Worm (Caenorhabditis elegans): ENCODE measurements around the gene C25D7.16.

Gene C25D7.16

DNA sequence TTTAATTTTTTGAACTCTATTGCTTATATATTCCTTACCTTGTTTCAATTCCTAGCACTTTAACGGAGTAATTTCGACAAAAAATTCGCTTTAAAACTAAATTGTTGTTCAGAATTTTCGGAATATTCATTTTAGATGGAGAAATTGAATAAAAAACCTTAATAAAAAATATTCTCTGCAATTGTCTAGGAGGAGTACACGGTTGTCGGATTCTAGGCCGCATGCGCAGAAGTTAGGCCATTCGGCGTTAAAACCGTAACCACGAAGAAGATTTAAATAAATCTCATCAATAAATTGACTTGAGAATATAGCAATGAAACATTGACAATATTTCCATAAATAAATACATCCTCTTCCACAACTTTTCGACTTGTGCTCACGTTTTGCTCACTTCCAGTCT, 26.3 kb downstream of the C25D7.16 start, which contains the start of the genes C01G10.10 and C01G10.9:
TSS of gene C01G10.10 (minus strand) at position 151 of the 400 bp plus-strand sequence.
TSS of gene C01G10.9 (plus strand) at position 240 of the 400 bp plus-strand sequence.
- TF ChIP-seq ama-1 (optimal IDR thresholded peaks at IDR 0.05) (no peak), nhr-76 (tag; optimal IDR thresholded peaks at IDR 0.05) (no peak), tra-1 (GFP tag; IDR thresholded peaks at IDR 0.05) (no peak), attf-4 (tag; optimal IDR thresholded peaks at IDR 0.05) (no peak), T26A8.4 (GFP tag; IDR thresholded peaks at IDR 0.05) (no peak), nhr-77 (tag; optimal IDR thresholded peaks at IDR 0.05) (no peak), R02D3.7 (tag; optimal IDR thresholded peaks at IDR 0.05) (no peak), pha-4 (GFP tag; IDR thresholded peaks at IDR 0.05) (no peak), pha-4 (tag; optimal IDR thresholded peaks at IDR 0.05) (no peak), saeg-2 (GFP tag; IDR thresholded peaks at IDR 0.05) (no peak), lir-3 (tag; optimal IDR thresholded peaks at IDR 0.05) (no peak), egl-27 (tag; optimal IDR thresholded peaks at IDR 0.05) (no peak), php-3 (GFP tag; IDR thresholded peaks at IDR 0.05) (no peak), fkh-10 (GFP tag; optimal IDR thresholded peaks at IDR 0.05) (no peak), nhr-6 (tag; optimal IDR thresholded peaks at IDR 0.05) (peak; percentile 69), arid-1 (GFP tag; conservative IDR thresholded peaks at IDR 0.05) (no peak), tag-97 (GFP tag; IDR thresholded peaks at IDR 0.05) (no peak), dmd-9 (GFP tag; IDR thresholded peaks at IDR 0.05) (peak; percentile 58; the same call in 1 of the 2 replicates), skn-1 (tag; optimal IDR thresholded peaks at IDR 0.05) (no peak), lin-29 (GFP tag; IDR thresholded peaks at IDR 0.05) (no peak), ceh-82 (tag; optimal IDR thresholded peaks at IDR 0.05) (no peak), mxl-2 (GFP tag; conservative IDR thresholded peaks at IDR 0.05) (no peak), cey-2 (tag; optimal IDR thresholded peaks at IDR 0.05; ENCODE audit: borderline replicate concordance, insufficient read depth) (no peak), ces-1 (GFP tag; optimal IDR thresholded peaks at IDR 0.05) (no peak), nhr-237 (tag; optimal IDR thresholded peaks at IDR 0.05) (no peak), dmd-6 (GFP tag; IDR thresholded peaks at IDR 0.05) (peak; percentile 64), lin-15B (tag; optimal IDR thresholded peaks at IDR 0.05) (no peak), lin-39 (tag; optimal IDR thresholded peaks at IDR 0.05) (no peak), nhr-102 (tag; optimal IDR thresholded peaks at IDR 0.05) (peak; percentile 8), pqm-1 (tag; optimal IDR thresholded peaks at IDR 0.05) (no peak), daf-16 (GFP tag; optimal IDR thresholded peaks at IDR 0.05) (peak in 1 of 2 experiments; percentile 7), daf-16 (tag; optimal IDR thresholded peaks at IDR 0.05) (peak; percentile 19), mxl-3 (GFP tag; optimal IDR thresholded peaks at IDR 0.05) (no peak), dpl-1 (GFP tag; optimal IDR thresholded peaks at IDR 0.05) (peak; percentile 63), nhr-25 (tag; optimal IDR thresholded peaks at IDR 0.05; ENCODE audit: borderline replicate concordance, insufficient read depth) (no peak), aly-2 (tag; optimal IDR thresholded peaks at IDR 0.05) (no peak), Y48G9A.11 (GFP tag; IDR thresholded peaks at IDR 0.05) (no peak), F37D6.2 (tag; optimal IDR thresholded peaks at IDR 0.05) (no peak), snpc-4 (tag; optimal IDR thresholded peaks at IDR 0.05) (no peak), ztf-11 (tag; optimal IDR thresholded peaks at IDR 0.05) (no peak), hmg-1.1 (GFP tag; IDR thresholded peaks at IDR 0.05) (no peak), zfp-2 (tag; optimal IDR thresholded peaks at IDR 0.05) (no peak), rbr-2 (tag; optimal IDR thresholded peaks at IDR 0.05) (peak; percentile 36), lsy-2 (tag; optimal IDR thresholded peaks at IDR 0.05) (peak in 1 of 2 experiments; percentile 80), snpc-1.2 (GFP tag; IDR thresholded peaks at IDR 0.05) (no peak), F44E2.7 (GFP tag; IDR thresholded peaks at IDR 0.05) (no peak), ceh-62 (tag; optimal IDR thresholded peaks at IDR 0.05) (no peak), nhr-41 (GFP tag; IDR thresholded peaks at IDR 0.05) (no peak), fos-1 (tag; optimal IDR thresholded peaks at IDR 0.05) (no peak), gei-8 (GFP tag; optimal IDR thresholded peaks at IDR 0.05) (no peak), ZK546.5 (tag; optimal IDR thresholded peaks at IDR 0.05) (no peak), nhr-111 (GFP tag; optimal IDR thresholded peaks at IDR 0.05) (no peak), zag-1 (tag; optimal IDR thresholded peaks at IDR 0.05) (no peak), D1046.2 (GFP tag; IDR thresholded peaks at IDR 0.05) (no peak)
